Fruit fly (Drosophila melanogaster) whole organism, embryonic: ENCODE results near the gene CG31515.

ENCODE experiments used
- B-H1 ChIP-seq: fragments of 200-800 bp; sonication (Bioruptor generic); IDR thresholded peaks from 3 replicates; pipeline ENCODE4 v1.3.6; 2022; ENCODE audit warnings: missing biosample characterization, missing genetic modification characterization
- Bgb ChIP-seq: fragments of 200-800 bp; sonication (Bioruptor generic); IDR thresholded peaks from 2 replicates; pipeline ENCODE4 v1.3.6; 2022; ENCODE audit warnings: missing biosample characterization, missing genetic modification characterization; ENCODE audit not compliant: partially characterized antibody
- Bteb2 ChIP-seq: fragments of 200-800 bp; sonication (Bioruptor generic); optimal IDR thresholded peaks from 2 replicates; lab custom pipeline; 2016; ENCODE audit warnings: missing biosample characterization, missing genetic modification characterization
- CG10274 ChIP-seq: fragments of 200-800 bp; sonication (Bioruptor generic); optimal IDR thresholded peaks from 3 replicates; lab custom pipeline; 2017; ENCODE audit warnings: missing biosample characterization, mild to moderate bottlenecking, missing genetic modification characterization
- CG10321 ChIP-seq: fragments of 200-800 bp; sonication (Bioruptor generic); IDR thresholded peaks from 2 replicates; pipeline ENCODE4 v1.3.6; 2022; ENCODE audit warnings: missing biosample characterization, missing genetic modification characterization
- CG10543 ChIP-seq: fragments of 200-800 bp; sonication (Bioruptor generic); optimal IDR thresholded peaks from 3 replicates; lab custom pipeline; 2017; ENCODE audit warnings: missing biosample characterization, mild to moderate bottlenecking, missing genetic modification characterization, moderate library complexity
- CG10654 ChIP-seq: fragments of 200-800 bp; sonication (Bioruptor generic); optimal IDR thresholded peaks from 2 replicates; lab custom pipeline; 2016; ENCODE audit warnings: missing biosample characterization, missing genetic modification characterization
- CG12071 ChIP-seq: fragments of 200-800 bp; sonication (Bioruptor generic); optimal IDR thresholded peaks from 3 replicates; lab custom pipeline; 2018; ENCODE audit warnings: missing biosample characterization, mild to moderate bottlenecking, missing genetic modification characterization
- CG12391 ChIP-seq: fragments of 200-800 bp; sonication (Bioruptor generic); optimal IDR thresholded peaks from 3 replicates; lab custom pipeline; 2018; ENCODE audit warnings: missing biosample characterization, mild to moderate bottlenecking, missing genetic modification characterization, moderate library complexity
- CG13624 ChIP-seq: fragments of 200-800 bp; sonication (Bioruptor generic); optimal IDR thresholded peaks from 2 replicates; lab custom pipeline; 2016; ENCODE audit warnings: missing biosample characterization, missing genetic modification characterization
- CG14860 ChIP-seq: fragments of 200-800 bp; sonication (Bioruptor generic); IDR thresholded peaks from 3 replicates; pipeline ENCODE4 v1.3.6; 2022; ENCODE audit warnings: missing biosample characterization, missing genetic modification characterization; ENCODE audit not compliant: partially characterized antibody
- CG1529 ChIP-seq: fragments of 200-800 bp; sonication (Bioruptor generic); optimal IDR thresholded peaks from 3 replicates; lab custom pipeline; 2018; ENCODE audit warnings: missing biosample characterization, missing genetic modification characterization
- CG1603 ChIP-seq: fragments of 200-800 bp; sonication (Bioruptor generic); optimal IDR thresholded peaks from 2 replicates; lab custom pipeline; 2019; ENCODE audit warnings: missing biosample characterization, mild to moderate bottlenecking, missing genetic modification characterization, moderate library complexity
- CG16813 ChIP-seq: fragments of 200-800 bp; sonication (Bioruptor generic); IDR thresholded peaks from 3 replicates; pipeline ENCODE4 v1.3.6; 2022; ENCODE audit warnings: missing biosample characterization, missing genetic modification characterization; ENCODE audit not compliant: partially characterized antibody
- CG16863 ChIP-seq: fragments of 200-800 bp; sonication (Bioruptor generic); optimal IDR thresholded peaks from 3 replicates; lab custom pipeline; 2016; ENCODE audit warnings: missing biosample characterization, missing genetic modification characterization
- CG17361 ChIP-seq: fragments of 200-800 bp; sonication (Bioruptor generic); IDR thresholded peaks from 3 replicates; pipeline ENCODE4 v1.3.6; 2022; ENCODE audit warnings: missing biosample characterization, missing genetic modification characterization
- CG17912 ChIP-seq: fragments of 200-800 bp; sonication (Bioruptor generic); optimal IDR thresholded peaks from 2 replicates; lab custom pipeline; 2018; ENCODE audit warnings: missing biosample characterization, mild to moderate bottlenecking, missing genetic modification characterization
- CG1792 ChIP-seq: fragments of 200-800 bp; sonication (Bioruptor generic); optimal IDR thresholded peaks from 2 replicates; lab custom pipeline; 2016; ENCODE audit warnings: missing biosample characterization, missing genetic modification characterization
- CG18599 ChIP-seq: fragments of 200-800 bp; sonication (Bioruptor generic); optimal IDR thresholded peaks from 3 replicates; lab custom pipeline; 2017; ENCODE audit warnings: missing biosample characterization, missing genetic modification characterization, mild to moderate bottlenecking, moderate library complexity, missing genetic modification reagents
- CG31224 ChIP-seq: fragments of 200-800 bp; sonication (Bioruptor generic); IDR thresholded peaks from 2 replicates; pipeline ENCODE4 v1.3.6; 2022; ENCODE audit warnings: missing biosample characterization, missing genetic modification characterization
- CG31365 ChIP-seq: fragments of 200-800 bp; sonication (Bioruptor generic); optimal IDR thresholded peaks from 2 replicates; lab custom pipeline; 2018; ENCODE audit warnings: missing biosample characterization, mild to moderate bottlenecking, missing genetic modification characterization
- CG31388 ChIP-seq: fragments of 200-800 bp; sonication (Bioruptor generic); optimal IDR thresholded peaks from 2 replicates; lab custom pipeline; 2016; ENCODE audit warnings: missing biosample characterization, missing genetic modification characterization
- CG33213 ChIP-seq: fragments of 200-800 bp; sonication (Bioruptor generic); optimal IDR thresholded peaks from 3 replicates; lab custom pipeline; 2016; ENCODE audit warnings: missing biosample characterization, missing genetic modification characterization
- CG4282 ChIP-seq: fragments of 200-800 bp; sonication (Bioruptor generic); optimal IDR thresholded peaks from 2 replicates; lab custom pipeline; 2016; ENCODE audit warnings: missing biosample characterization, missing genetic modification characterization
- CG4820 ChIP-seq: fragments of 200-800 bp; sonication (Bioruptor generic); optimal IDR thresholded peaks from 3 replicates; lab custom pipeline; 2016; ENCODE audit warnings: missing biosample characterization, missing genetic modification characterization
- CG6854 ChIP-seq: fragments of 200-800 bp; sonication (Bioruptor generic); optimal IDR thresholded peaks from 3 replicates; lab custom pipeline; 2017; ENCODE audit warnings: missing biosample characterization, mild to moderate bottlenecking, missing genetic modification characterization
- CG8924 ChIP-seq: fragments of 200-800 bp; optimal IDR thresholded peaks from 3 replicates; lab custom pipeline; 2019; ENCODE audit warnings: missing biosample characterization, mild to moderate bottlenecking, missing genetic modification characterization, moderate library complexity
- Fer3 ChIP-seq: fragments of 200-800 bp; sonication (Bioruptor generic); optimal IDR thresholded peaks from 2 replicates; lab custom pipeline; 2018; ENCODE audit warnings: missing biosample characterization, mild to moderate bottlenecking, missing genetic modification characterization, moderate library complexity
- Hey ChIP-seq: fragments of 200-800 bp; sonication (Bioruptor generic); optimal IDR thresholded peaks from 3 replicates; lab custom pipeline; 2018; ENCODE audit warnings: missing biosample characterization, mild to moderate bottlenecking, missing genetic modification characterization
- Hmr ChIP-seq: fragments of 200-800 bp; sonication (Bioruptor generic); optimal IDR thresholded peaks from 3 replicates; lab custom pipeline; 2017; ENCODE audit warnings: mild to moderate bottlenecking, missing biosample characterization, missing genetic modification reagents, missing genetic modification characterization
- Med ChIP-seq: fragments of 200-800 bp; sonication (Bioruptor generic); peaks from one replicate; lab custom pipeline; 2016; ENCODE audit warnings: missing biosample characterization, missing genetic modification characterization, mild to moderate bottlenecking, inconsistent platforms, moderate library complexity
- Meics ChIP-seq: fragments of 200-800 bp; sonication (Bioruptor generic); optimal IDR thresholded peaks from 2 replicates; lab custom pipeline; 2017; ENCODE audit warnings: missing biosample characterization, mild to moderate bottlenecking, missing genetic modification characterization
- Trl ChIP-seq, 3 experiments: fragments of >200 bp in 2 of 3; fragments of 200-800 bp in 1 of 3; sonication (Bioruptor generic) in 1 of 3; optimal IDR thresholded peaks; 2 replicates in 1 of 3; 3 replicates in 2 of 3; lab custom pipeline; 2016 to 2017; ENCODE audit warnings: missing biosample characterization in 1 of 3, missing genetic modification characterization in 1 of 3
- chinmo ChIP-seq: fragments of 200-800 bp; sonication (Bioruptor generic); IDR thresholded peaks from 4 replicates; pipeline ENCODE4 v1.3.6; 2022; ENCODE audit warnings: missing biosample characterization, missing genetic modification characterization; ENCODE audit not compliant: partially characterized antibody
- crc ChIP-seq: fragments of 200-800 bp; sonication (Bioruptor generic); optimal IDR thresholded peaks from 2 replicates; lab custom pipeline; 2016; ENCODE audit warnings: missing biosample characterization, missing genetic modification characterization
- croc ChIP-seq: fragments of 200-800 bp; sonication (Bioruptor generic); conservative IDR thresholded peaks from 3 replicates; pipeline ENCODE4 v1.3.6; 2022; ENCODE audit warnings: missing biosample characterization, missing genetic modification characterization
- crol ChIP-seq: fragments of 200-800 bp; sonication (Bioruptor generic); IDR thresholded peaks from 2 replicates; pipeline ENCODE4 v1.3.6; 2022; ENCODE audit warnings: missing biosample characterization, missing genetic modification characterization
- dati ChIP-seq: fragments of 200-800 bp; sonication (Bioruptor generic); IDR thresholded peaks from 2 replicates; pipeline ENCODE4 v1.3.6; 2022; ENCODE audit warnings: missing biosample characterization, missing genetic modification characterization
- ems ChIP-seq: fragments of 200-800 bp; sonication (Bioruptor generic); optimal IDR thresholded peaks from 3 replicates; lab custom pipeline; 2016; ENCODE audit warnings: missing biosample characterization, missing genetic modification characterization
- fd3F ChIP-seq: fragments of 200-800 bp; sonication (Bioruptor generic); optimal IDR thresholded peaks from 2 replicates; lab custom pipeline; 2018; ENCODE audit warnings: missing biosample characterization, mild to moderate bottlenecking, missing genetic modification characterization, moderate library complexity
- hb ChIP-seq: fragments of 200-800 bp; sonication (Bioruptor generic); IDR thresholded peaks from 3 replicates; pipeline ENCODE4 v1.3.6; 2022; ENCODE audit warnings: missing biosample characterization, missing genetic modification characterization; ENCODE audit not compliant: partially characterized antibody
- lmd ChIP-seq: fragments of 200-800 bp; sonication (Bioruptor generic); IDR thresholded peaks from 2 replicates; pipeline ENCODE4 v1.3.6; 2022; ENCODE audit warnings: missing biosample characterization, missing genetic modification characterization
- lov ChIP-seq, 2 experiments: fragments of 200-800 bp in 1 of 2; fragments of >200 bp in 1 of 2; sonication (Bioruptor generic) in 1 of 2; IDR thresholded peaks in 1 of 2; optimal IDR thresholded peaks in 1 of 2; 2 replicates in 1 of 2; 3 replicates in 1 of 2; pipeline versions ENCODE4 v1.3.6 to Lab custom; 2017 to 2022; ENCODE audit warnings: missing biosample characterization in 1 of 2, missing genetic modification characterization in 1 of 2
- nerfin-1 ChIP-seq: fragments of 200-800 bp; sonication (Bioruptor generic); optimal IDR thresholded peaks from 3 replicates; lab custom pipeline; 2019; ENCODE audit warnings: missing biosample characterization, mild to moderate bottlenecking, missing genetic modification characterization, moderate library complexity
- p53 ChIP-seq: fragments of 200-800 bp; sonication (Bioruptor generic); optimal IDR thresholded peaks from 2 replicates; lab custom pipeline; 2016; ENCODE audit warnings: missing biosample characterization, missing genetic modification characterization
- pb ChIP-seq: fragments of 200-800 bp; sonication (Bioruptor generic); optimal IDR thresholded peaks from 3 replicates; lab custom pipeline; 2016; ENCODE audit warnings: missing biosample characterization, missing genetic modification characterization
- phol ChIP-seq: fragments of 200-800 bp; sonication (Bioruptor generic); optimal IDR thresholded peaks from 3 replicates; lab custom pipeline; 2018; ENCODE audit warnings: missing biosample characterization, mild to moderate bottlenecking, missing genetic modification characterization, moderate library complexity
- sens ChIP-seq: fragments of 200-800 bp; sonication (Bioruptor generic); peaks from one replicate; lab custom pipeline; 2016; ENCODE audit warnings: missing biosample characterization, missing genetic modification characterization
- tio ChIP-seq: fragments of 200-800 bp; sonication (Bioruptor generic); optimal IDR thresholded peaks from 2 replicates; lab custom pipeline; 2017; ENCODE audit warnings: missing biosample characterization, missing genetic modification characterization, inconsistent platforms
- twi ChIP-seq: fragments of 200-800 bp; optimal IDR thresholded peaks from 2 replicates; lab custom pipeline; 2019; ENCODE audit warnings: missing biosample characterization, mild to moderate bottlenecking, missing genetic modification characterization, moderate library complexity
- wor ChIP-seq: fragments of 200-800 bp; sonication (Bioruptor generic); IDR thresholded peaks from 2 replicates; pipeline ENCODE4 v1.3.6; 2022; ENCODE audit warnings: missing biosample characterization, missing genetic modification characterization

Gene CG31515

dm6 chr3R:23374290-23374689 lies 14.4 kb downstream of the CG31515 start (continued):
- TF ChIP-seq nerfin-1 (tag; lab: Kevin White, UChicago) (no peak), lmd (GFP tag; lab: Robert Waterston, UW) (no peak), Hmr (GFP tag; lab: Kevin White, UChicago) (peak; percentile 17), Fer3 (no peak), Bteb2 (GFP tag; lab: Kevin White, UChicago) (no peak), crol (GFP tag; lab: Robert Waterston, UW) (peak; percentile 65), hb (GFP tag; lab: Robert Waterston, UW) (no peak), fd3F (GFP tag; lab: Kevin White, UChicago) (no peak), twi (no peak), Meics (GFP tag; lab: Kevin White, UChicago) (no peak), crc (GFP tag; lab: Kevin White, UChicago) (no peak), CG10274 (GFP tag; lab: Kevin White, UChicago) (no peak), CG6854 (GFP tag; lab: Kevin White, UChicago) (no peak), Med (GFP tag; lab: Kevin White, UChicago) (peak; percentile 62), p53 (no peak), CG10321 (GFP tag; lab: Robert Waterston, UW) (no peak), CG18599 (GFP tag; lab: Kevin White, UChicago) (no peak), sens (GFP tag; lab: Kevin White, UChicago) (no peak), CG14860 (GFP tag; lab: Robert Waterston, UW) (no peak), Trl (optimal IDR thresholded peaks at IDR 0.05; lab: Kevin White, UChicago) (no peak), Trl (GFP tag; optimal IDR thresholded peaks at IDR 0.05; lab: Kevin White, UChicago) (no peak), CG4282 (GFP tag; lab: Kevin White, UChicago) (no peak), tio (GFP tag; lab: Kevin White, UChicago) (no peak), ems (GFP tag; lab: Kevin White, UChicago) (no peak), CG33213 (no peak), CG1529 (GFP tag; lab: Kevin White, UChicago) (no peak), CG1603 (tag; lab: Kevin White, UChicago) (no peak), CG10543 (peak; percentile 71), CG4820 (GFP tag; lab: Kevin White, UChicago) (no peak), CG31224 (GFP tag; lab: Robert Waterston, UW) (peak; percentile 99), CG12391 (no peak), dati (GFP tag; lab: Robert Waterston, UW) (no peak), CG16813 (GFP tag; lab: Robert Waterston, UW) (no peak), CG1792 (GFP tag; lab: Kevin White, UChicago) (no peak), CG10654 (GFP tag; lab: Kevin White, UChicago) (no peak), CG8924 (tag; lab: Kevin White, UChicago) (no peak), Bgb (peak; percentile 30; the same call in 1 of the 2 replicates), Hey (tag; lab: Kevin White, UChicago) (no peak), CG31388 (GFP tag; lab: Kevin White, UChicago) (no peak), CG12071 (GFP tag; lab: Kevin White, UChicago) (no peak), wor (GFP tag; lab: Robert Waterston, UW) (no peak), CG13624 (peak; percentile 28), phol (tag; lab: Kevin White, UChicago) (no peak), CG16863 (GFP tag; lab: Kevin White, UChicago) (no peak), lov (optimal IDR thresholded peaks at IDR 0.05; lab: Kevin White, UChicago) (no peak), lov (GFP tag; IDR thresholded peaks at IDR 0.05; lab: Robert Waterston, UW) (no peak), pb (no peak), chinmo (GFP tag; lab: Robert Waterston, UW) (peak; percentile 95), CG31365 (tag; lab: Kevin White, UChicago) (no peak), B-H1 (no peak), CG17361 (GFP tag; lab: Robert Waterston, UW) (no peak), CG17912 (GFP tag; lab: Kevin White, UChicago) (no peak), croc (no peak)
